Worm (Caenorhabditis elegans) whole organism, L3 larva: Measurements from ENCODE around the gene wdfy-3.

Experiments used
- R02D3.7 ChIP-seq: fragments of 150-350 bp; optimal IDR thresholded peaks from 2 replicates; lab custom pipeline; 2014; ENCODE audit warnings: missing biosample characterization, missing genetic modification characterization
- lin-39 ChIP-seq: fragments of 150-350 bp; optimal IDR thresholded peaks from 2 replicates; lab custom pipeline; 2018; ENCODE audit warnings: missing biosample characterization, missing genetic modification reagents, missing genetic modification characterization
- snpc-4 ChIP-seq: fragments of 150-350 bp; optimal IDR thresholded peaks from 2 replicates; lab custom pipeline; 2014; ENCODE audit warnings: missing biosample characterization, missing genetic modification characterization

DNA sequence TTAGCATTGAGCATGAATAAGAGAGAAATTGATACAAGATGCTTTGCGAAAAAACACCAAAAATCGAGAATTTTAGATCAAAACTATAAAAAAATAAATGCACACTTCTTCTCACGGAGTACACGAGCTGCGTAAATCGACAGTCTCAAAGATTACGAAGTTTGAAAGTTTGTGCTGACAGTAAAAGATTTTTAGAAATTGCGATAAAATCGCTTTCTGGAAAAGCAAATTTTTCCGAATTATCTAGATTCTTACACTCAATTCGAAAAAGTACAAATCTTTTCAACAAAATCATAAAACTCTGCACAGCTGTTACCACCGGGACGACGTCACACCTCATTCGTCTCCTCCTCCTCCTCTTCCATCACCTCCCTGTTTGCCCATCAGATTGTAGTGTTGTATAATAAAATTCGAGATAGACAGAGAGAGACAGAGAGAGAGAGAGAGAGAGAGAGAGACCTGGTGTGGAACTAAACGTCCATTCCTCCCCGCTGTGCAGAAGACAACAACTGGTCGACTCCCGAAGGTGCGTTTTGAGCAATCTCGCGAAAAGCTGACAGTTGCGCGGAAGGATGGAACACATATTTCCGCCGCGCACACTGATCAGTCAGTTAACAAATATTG lies 38.0 kb upstream of the wdfy-3 start:
- no peak for TF ChIP-seq R02D3.7 (tag; lab: Kevin White, UChicago)
- TF ChIP-seq lin-39 (tag; lab: Kevin White, UChicago): no peak
- TF ChIP-seq snpc-4: no peak
